Fruit fly (Drosophila melanogaster) whole organism, embryonic: Measurements from ENCODE around the gene CG46412.
A peak's percentile ranks its signal among the peaks of the same experiment; 100 is the strongest.

Source experiments
- Aef1 ChIP-seq: fragments of 200-800 bp; sonication (Bioruptor generic); IDR thresholded peaks from 3 replicates; pipeline ENCODE4 v1.3.6; 2022; ENCODE audit warnings: missing biosample characterization, missing genetic modification characterization
- Atf3 ChIP-seq: fragments of 200-800 bp; sonication (Bioruptor generic); optimal IDR thresholded peaks from 3 replicates; lab custom pipeline; 2016; ENCODE audit warnings: missing biosample characterization, missing genetic modification characterization
- BEAF-32 ChIP-seq: fragments of 200-800 bp; sonication (Bioruptor generic); optimal IDR thresholded peaks from 3 replicates; lab custom pipeline; 2017; ENCODE audit warnings: missing biosample characterization, missing genetic modification characterization, mild to moderate bottlenecking, moderate library complexity, missing genetic modification reagents
- CG10543 ChIP-seq: fragments of 200-800 bp; sonication (Bioruptor generic); optimal IDR thresholded peaks from 3 replicates; lab custom pipeline; 2017; ENCODE audit warnings: missing biosample characterization, mild to moderate bottlenecking, missing genetic modification characterization, moderate library complexity
- CG10565 ChIP-seq: fragments of 200-800 bp; sonication (Bioruptor generic); optimal IDR thresholded peaks from 3 replicates; lab custom pipeline; 2016; ENCODE audit warnings: missing biosample characterization, mild to moderate bottlenecking, missing genetic modification characterization
- CG12299 ChIP-seq: fragments of 200-800 bp; sonication (Bioruptor generic); optimal IDR thresholded peaks from 2 replicates; lab custom pipeline; 2018; ENCODE audit warnings: missing biosample characterization, mild to moderate bottlenecking, missing genetic modification characterization
- CG13296 ChIP-seq: fragments of 200-800 bp; sonication (Bioruptor generic); optimal IDR thresholded peaks from 3 replicates; lab custom pipeline; 2018; ENCODE audit warnings: missing biosample characterization, mild to moderate bottlenecking, missing genetic modification characterization
- CG1529 ChIP-seq: fragments of 200-800 bp; sonication (Bioruptor generic); optimal IDR thresholded peaks from 3 replicates; lab custom pipeline; 2018; ENCODE audit warnings: missing biosample characterization, missing genetic modification characterization
- CG15514 ChIP-seq: fragments of 200-800 bp; sonication (Bioruptor generic); optimal IDR thresholded peaks from 3 replicates; lab custom pipeline; 2017; ENCODE audit warnings: missing biosample characterization, missing genetic modification characterization, mild to moderate bottlenecking, moderate library complexity, missing genetic modification reagents
- CG15601 ChIP-seq: fragments of 200-800 bp; sonication (Bioruptor generic); optimal IDR thresholded peaks from 3 replicates; lab custom pipeline; 2019; ENCODE audit warnings: missing biosample characterization, mild to moderate bottlenecking, missing genetic modification characterization, moderate library complexity
- CG2875 ChIP-seq: fragments of 200-800 bp; sonication (Bioruptor generic); optimal IDR thresholded peaks from 2 replicates; lab custom pipeline; 2017; ENCODE audit warnings: missing biosample characterization, mild to moderate bottlenecking, missing genetic modification characterization, missing genetic modification reagents
- CG30431 ChIP-seq: fragments of 200-800 bp; sonication (Bioruptor generic); optimal IDR thresholded peaks from 2 replicates; lab custom pipeline; 2017; ENCODE audit warnings: missing biosample characterization, missing genetic modification characterization
- CG34224 ChIP-seq: fragments of 200-800 bp; sonication (Bioruptor generic); IDR thresholded peaks from 3 replicates; pipeline ENCODE4 v1.3.6; 2022; ENCODE audit warnings: missing biosample characterization, missing genetic modification characterization; ENCODE audit not compliant: partially characterized antibody
- CG3838 ChIP-seq: fragments of 200-800 bp; sonication (Bioruptor generic); optimal IDR thresholded peaks from 3 replicates; lab custom pipeline; 2016; ENCODE audit warnings: missing biosample characterization, missing genetic modification characterization
- CG43689 ChIP-seq: fragments of 200-800 bp; sonication (Bioruptor generic); IDR thresholded peaks from 2 replicates; pipeline ENCODE4 v1.3.6; 2022; ENCODE audit warnings: missing biosample characterization, missing genetic modification characterization
- CG6272 ChIP-seq: fragments of 200-800 bp; sonication (Bioruptor generic); IDR thresholded peaks from 2 replicates; pipeline ENCODE4 v1.3.6; 2022; ENCODE audit warnings: missing biosample characterization, missing genetic modification characterization
- CG6654 ChIP-seq: fragments of 200-800 bp; sonication (Bioruptor generic); optimal IDR thresholded peaks from 2 replicates; lab custom pipeline; 2017; ENCODE audit warnings: missing biosample characterization, mild to moderate bottlenecking, missing genetic modification characterization
- CG6689 ChIP-seq: fragments of 200-800 bp; sonication (Bioruptor generic); IDR thresholded peaks from 2 replicates; pipeline ENCODE4 v1.3.6; 2022; ENCODE audit warnings: missing biosample characterization, missing genetic modification characterization
- CG6765 ChIP-seq: fragments of 200-800 bp; sonication (Bioruptor generic); optimal IDR thresholded peaks from 3 replicates; lab custom pipeline; 2017; ENCODE audit warnings: missing biosample characterization, mild to moderate bottlenecking, missing genetic modification characterization
- CG7786 ChIP-seq: fragments of 200-800 bp; sonication (Bioruptor generic); optimal IDR thresholded peaks from 2 replicates; lab custom pipeline; 2016; ENCODE audit warnings: missing biosample characterization, missing genetic modification characterization
- CG7839 ChIP-seq: fragments of 200-800 bp; sonication (Bioruptor generic); optimal IDR thresholded peaks from 3 replicates; lab custom pipeline; 2018; ENCODE audit warnings: missing biosample characterization, mild to moderate bottlenecking, missing genetic modification characterization, moderate library complexity
- Chrac-16 ChIP-seq: fragments of 200-800 bp; sonication (Bioruptor generic); optimal IDR thresholded peaks from 3 replicates; lab custom pipeline; 2016; ENCODE audit warnings: missing biosample characterization, missing genetic modification characterization
- Gsc ChIP-seq: fragments of 200-800 bp; sonication (Bioruptor generic); IDR thresholded peaks from 2 replicates; pipeline ENCODE4 v1.3.6; 2022; ENCODE audit warnings: missing biosample characterization, missing genetic modification characterization
- HLH4C ChIP-seq: fragments of 200-800 bp; sonication (Bioruptor generic); IDR thresholded peaks from 3 replicates; pipeline ENCODE4 v1.3.6; 2022; ENCODE audit warnings: missing biosample characterization, missing genetic modification characterization; ENCODE audit not compliant: partially characterized antibody
- HmgZ ChIP-seq: fragments of 200-800 bp; sonication (Bioruptor generic); optimal IDR thresholded peaks from 2 replicates; lab custom pipeline; 2018; ENCODE audit warnings: missing biosample characterization, mild to moderate bottlenecking, missing genetic modification characterization
- Hmx ChIP-seq: fragments of 200-800 bp; sonication (Bioruptor generic); optimal IDR thresholded peaks from 2 replicates; lab custom pipeline; 2016; ENCODE audit warnings: missing biosample characterization, missing genetic modification characterization
- Hr51 ChIP-seq, 2 experiments: fragments of 200-800 bp; sonication (Bioruptor generic); optimal IDR thresholded peaks; 2 replicates in 1 of 2; 3 replicates in 1 of 2; lab custom pipeline; 2016 to 2018; ENCODE audit warnings: missing biosample characterization in 2 of 2, missing genetic modification characterization in 2 of 2, mild to moderate bottlenecking in 1 of 2, moderate library complexity in 1 of 2
- MTF-1 ChIP-seq: fragments of 200-800 bp; sonication (Bioruptor generic); optimal IDR thresholded peaks from 2 replicates; lab custom pipeline; 2018; ENCODE audit warnings: missing biosample characterization, mild to moderate bottlenecking, missing genetic modification characterization, borderline replicate concordance
- Mes4 ChIP-seq: fragments of 200-800 bp; sonication (Bioruptor generic); optimal IDR thresholded peaks from 2 replicates; lab custom pipeline; 2016; ENCODE audit warnings: missing biosample characterization, missing genetic modification characterization
- Optix ChIP-seq: fragments of 200-800 bp; sonication (Bioruptor generic); IDR thresholded peaks from 3 replicates; pipeline ENCODE4 v1.3.6; 2022; ENCODE audit warnings: missing biosample characterization, missing genetic modification characterization
- Rfx ChIP-seq: fragments of 200-800 bp; sonication (Bioruptor generic); IDR thresholded peaks from 2 replicates; pipeline ENCODE4 v1.3.6; 2022; ENCODE audit warnings: missing biosample characterization, missing genetic modification characterization
- Sry-δ ChIP-seq: fragments of 200-800 bp; sonication (Bioruptor generic); optimal IDR thresholded peaks from 2 replicates; lab custom pipeline; 2016; ENCODE audit warnings: missing biosample characterization, missing genetic modification characterization
- Stat92E ChIP-seq, 3 experiments: fragments of >200 bp in 2 of 3; fragments of 200-800 bp in 1 of 3; sonication (Bioruptor generic) in 1 of 3; optimal IDR thresholded peaks; 2 replicates each; lab custom pipeline; 2017 to 2019; ENCODE audit warnings: missing biosample characterization in 3 of 3, missing genetic modification characterization in 3 of 3, mild to moderate bottlenecking in 1 of 3, moderate library complexity in 1 of 3
- Vsx1 ChIP-seq: fragments of 200-800 bp; sonication (Bioruptor generic); optimal IDR thresholded peaks from 2 replicates; lab custom pipeline; 2017; ENCODE audit warnings: missing biosample characterization, mild to moderate bottlenecking, missing genetic modification characterization, missing genetic modification reagents
- Xrp1 ChIP-seq: fragments of 200-800 bp; sonication (Bioruptor generic); IDR thresholded peaks from 2 replicates; pipeline ENCODE4 v1.3.6; 2022; ENCODE audit warnings: missing biosample characterization, missing genetic modification characterization
- al ChIP-seq: fragments of 200-800 bp; sonication (Bioruptor generic); IDR thresholded peaks from 2 replicates; pipeline ENCODE4 v1.3.6; 2022; ENCODE audit warnings: missing biosample characterization, missing genetic modification characterization
- amos ChIP-seq: fragments of 200-800 bp; sonication (Bioruptor generic); IDR thresholded peaks from 2 replicates; pipeline ENCODE4 v1.3.6; 2022; ENCODE audit warnings: missing biosample characterization, missing genetic modification characterization; ENCODE audit not compliant: partially characterized antibody
- dati ChIP-seq: fragments of 200-800 bp; sonication (Bioruptor generic); IDR thresholded peaks from 2 replicates; pipeline ENCODE4 v1.3.6; 2022; ENCODE audit warnings: missing biosample characterization, missing genetic modification characterization
- dmrt11E ChIP-seq: fragments of 200-800 bp; sonication (Bioruptor generic); optimal IDR thresholded peaks from 3 replicates; lab custom pipeline; 2018; ENCODE audit warnings: missing biosample characterization, mild to moderate bottlenecking, missing genetic modification characterization, moderate library complexity
- fru ChIP-seq: fragments of >200 bp; optimal IDR thresholded peaks from 2 replicates; lab custom pipeline; 2017
- grau ChIP-seq: fragments of 200-800 bp; optimal IDR thresholded peaks from 3 replicates; lab custom pipeline; 2019; ENCODE audit warnings: missing biosample characterization, mild to moderate bottlenecking, missing genetic modification characterization, moderate library complexity
- gt ChIP-seq: fragments of 200-800 bp; sonication (Bioruptor generic); IDR thresholded peaks from 2 replicates; pipeline ENCODE4 v1.3.6; 2022; ENCODE audit warnings: missing biosample characterization, missing genetic modification characterization
- kay ChIP-seq: fragments of 200-800 bp; sonication (Bioruptor generic); optimal IDR thresholded peaks from 2 replicates; lab custom pipeline; 2016; ENCODE audit warnings: missing biosample characterization, missing genetic modification characterization
- lbe ChIP-seq: fragments of 200-800 bp; sonication (Bioruptor generic); optimal IDR thresholded peaks from 2 replicates; lab custom pipeline; 2016; ENCODE audit warnings: missing biosample characterization, mild to moderate bottlenecking, missing genetic modification characterization
- nom ChIP-seq: fragments of 200-800 bp; sonication (Bioruptor generic); optimal IDR thresholded peaks from 2 replicates; lab custom pipeline; 2017; ENCODE audit warnings: missing biosample characterization, missing genetic modification characterization, mild to moderate bottlenecking, moderate library complexity, missing genetic modification reagents
- salm ChIP-seq: fragments of 200-800 bp; sonication (Bioruptor generic); optimal IDR thresholded peaks from 2 replicates; lab custom pipeline; 2018; ENCODE audit warnings: missing biosample characterization, mild to moderate bottlenecking, missing genetic modification characterization
- schlank ChIP-seq: fragments of 200-800 bp; sonication (Bioruptor generic); optimal IDR thresholded peaks from 2 replicates; lab custom pipeline; 2018; ENCODE audit warnings: missing biosample characterization, mild to moderate bottlenecking, missing genetic modification characterization
- tx ChIP-seq: fragments of 200-800 bp; sonication (Bioruptor generic); optimal IDR thresholded peaks from 2 replicates; lab custom pipeline; 2016; ENCODE audit warnings: missing biosample characterization, missing genetic modification characterization
- unpg ChIP-seq: fragments of 200-800 bp; sonication (Bioruptor generic); optimal IDR thresholded peaks from 3 replicates; lab custom pipeline; 2018; ENCODE audit warnings: missing biosample characterization, mild to moderate bottlenecking, missing genetic modification characterization, moderate library complexity
- wdn ChIP-seq: fragments of 200-800 bp; sonication (Bioruptor generic); IDR thresholded peaks from 2 replicates; pipeline ENCODE4 v1.3.6; 2022; ENCODE audit warnings: missing biosample characterization, missing genetic modification characterization
- zf30C ChIP-seq: fragments of 200-800 bp; sonication (Bioruptor generic); optimal IDR thresholded peaks from 3 replicates; lab custom pipeline; 2018; ENCODE audit warnings: missing biosample characterization, mild to moderate bottlenecking, missing genetic modification characterization

The CG46412 gene

DNA sequence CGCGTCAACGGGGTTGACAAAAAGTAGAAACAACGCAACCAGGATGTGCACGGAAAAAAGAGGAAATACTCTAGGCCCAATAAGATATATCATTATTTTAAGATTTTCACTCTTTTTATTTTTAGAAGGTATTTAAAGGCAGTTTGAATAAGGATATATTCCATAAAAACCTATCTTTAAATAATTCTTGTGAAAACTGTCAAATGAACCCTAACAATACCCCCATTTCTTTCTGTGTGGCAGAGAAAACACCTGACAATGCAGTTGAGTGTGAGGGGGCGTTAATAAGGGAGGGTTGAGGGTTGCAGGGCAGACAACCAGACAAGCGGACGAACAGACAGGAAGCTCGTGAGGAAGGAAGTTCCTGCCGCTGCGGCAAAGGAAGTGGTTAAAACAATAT lies 11.9 kb downstream of the CG46412 start (continued):
- TF ChIP-seq CG30431 (GFP tag; lab: Kevin White, UChicago) (no peak), Rfx (no peak), HLH4C (GFP tag; lab: Robert Waterston, UW) (no peak), CG3838 (no peak), CG6765 (GFP tag; lab: Kevin White, UChicago) (no peak), Gsc (GFP tag; lab: Robert Waterston, UW) (no peak), amos (no peak), HmgZ (tag; lab: Kevin White, UChicago) (no peak), CG15601 (tag; lab: Kevin White, UChicago) (peak; percentile 40), CG6272 (GFP tag; lab: Robert Waterston, UW) (peak; percentile 14; the same call in 1 of the 2 replicates), CG10543 (no peak), CG10565 (GFP tag; lab: Kevin White, UChicago) (no peak), unpg (GFP tag; lab: Kevin White, UChicago) (peak; percentile 60), Hmx (GFP tag; lab: Kevin White, UChicago) (no peak), nom (GFP tag; lab: Kevin White, UChicago) (peak; percentile 8), gt (GFP tag; lab: Robert Waterston, UW) (no peak), CG6689 (peak; percentile 63), grau (tag; lab: Kevin White, UChicago) (peak; percentile 40), CG34224 (GFP tag; lab: Robert Waterston, UW) (no peak), zf30C (GFP tag; lab: Kevin White, UChicago) (peak; percentile 76), dmrt11E (peak; percentile 75), dati (no peak), lbe (GFP tag; lab: Kevin White, UChicago) (no peak), schlank (no peak), CG43689 (no peak), CG12299 (no peak), al (GFP tag; lab: Robert Waterston, UW) (no peak), CG7839 (tag; lab: Kevin White, UChicago) (peak; percentile 53), Chrac-16 (GFP tag; lab: Kevin White, UChicago) (peak; percentile 45), CG15514 (GFP tag; lab: Kevin White, UChicago) (no peak), tx (GFP tag; lab: Kevin White, UChicago) (no peak), CG1529 (GFP tag; lab: Kevin White, UChicago) (no peak), MTF-1 (GFP tag; lab: Kevin White, UChicago) (no peak), CG2875 (GFP tag; lab: Kevin White, UChicago) (no peak), BEAF-32 (GFP tag; lab: Kevin White, UChicago) (no peak), Hr51 (GFP tag; optimal IDR thresholded peaks at IDR 0.05; lab: Kevin White, UChicago) (peak in 1 of 2 experiments; percentile 20), Mes4 (no peak), Vsx1 (GFP tag; lab: Kevin White, UChicago) (no peak), CG13296 (GFP tag; lab: Kevin White, UChicago) (no peak), Sry-δ (GFP tag; lab: Kevin White, UChicago) (no peak), Optix (GFP tag; lab: Robert Waterston, UW) (no peak), fru (lab: Kevin White, UChicago) (no peak), wdn (GFP tag; lab: Robert Waterston, UW) (no peak), CG6654 (GFP tag; lab: Kevin White, UChicago) (no peak), CG7786 (GFP tag; lab: Kevin White, UChicago) (no peak), Stat92E (GFP tag; optimal IDR thresholded peaks at IDR 0.05; lab: Kevin White, UChicago) (no peak), Xrp1 (GFP tag; lab: Robert Waterston, UW) (peak; percentile 82), Aef1 (GFP tag; lab: Robert Waterston, UW) (no peak), kay (GFP tag; lab: Kevin White, UChicago) (peak; percentile 6), salm (no peak), Atf3 (GFP tag; lab: Kevin White, UChicago) (no peak)
